Worm (Caenorhabditis elegans): ENCODE data around the gene C02B8.12.

DNA sequence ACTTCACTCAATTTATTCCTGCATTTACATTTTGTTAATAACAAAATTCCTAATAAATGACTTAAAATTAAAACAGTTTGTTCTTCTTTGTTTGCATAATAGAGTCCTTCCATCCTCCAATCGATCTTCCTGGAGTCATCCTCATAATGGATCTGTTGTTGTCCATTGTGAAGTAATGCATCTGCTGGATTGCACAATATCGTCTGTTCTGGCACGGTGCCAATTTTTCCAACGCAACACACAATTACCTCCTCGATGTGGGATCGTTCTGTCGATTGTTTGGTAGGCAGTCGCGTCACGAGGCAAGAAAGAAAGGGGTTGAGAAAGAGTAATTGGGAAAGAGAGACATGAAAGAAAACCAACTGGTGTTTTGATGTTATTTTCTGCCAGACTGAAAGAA lies 36.8 kb upstream of the C02B8.12 start:
- no peak for TF ChIP-seq unc-62 (GFP tag; optimal IDR thresholded peaks at IDR 0.05)
- TF ChIP-seq nhr-76 (tag; optimal IDR thresholded peaks at IDR 0.05) = no peak
- TF ChIP-seq fos-1 (tag; optimal IDR thresholded peaks at IDR 0.05) = no peak
